Worm (Caenorhabditis elegans): ENCODE data around the gene spp-19.

ce11 chrV:6590283-6590682 lies 28.8 kb upstream of the spp-19 start, which contains the start of gene ZK1055.2:
- TF ChIP-seq nhr-232 (tag; optimal IDR thresholded peaks at IDR 0.05) (no peak), ama-1 (optimal IDR thresholded peaks at IDR 0.05) (no peak), hlh-30 (tag; optimal IDR thresholded peaks at IDR 0.05; ENCODE audit: insufficient read depth) (no peak), ceh-45 (GFP tag; IDR thresholded peaks at IDR 0.05) (no peak), npax-4 (tag; optimal IDR thresholded peaks at IDR 0.05) (no peak), elt-2 (tag; optimal IDR thresholded peaks at IDR 0.05) (no peak), pha-2 (tag; optimal IDR thresholded peaks at IDR 0.05) (no peak)
